Fruit fly (Drosophila melanogaster) whole organism, embryonic: ENCODE measurements around the gene CG8117.

Experiments
- Ada2b ChIP-seq: fragments of 200-800 bp; sonication (Bioruptor generic); IDR thresholded peaks from 2 replicates; pipeline ENCODE4 v1.3.6; 2022; ENCODE audit warnings: missing biosample characterization, missing genetic modification characterization
- Aef1 ChIP-seq: fragments of 200-800 bp; sonication (Bioruptor generic); IDR thresholded peaks from 3 replicates; pipeline ENCODE4 v1.3.6; 2022; ENCODE audit warnings: missing biosample characterization, missing genetic modification characterization
- Antp ChIP-seq: fragments of 200-800 bp; sonication (Bioruptor generic); optimal IDR thresholded peaks from 3 replicates; lab custom pipeline; 2016; ENCODE audit warnings: missing biosample characterization, missing genetic modification characterization
- CG10543 ChIP-seq: fragments of 200-800 bp; sonication (Bioruptor generic); optimal IDR thresholded peaks from 3 replicates; lab custom pipeline; 2017; ENCODE audit warnings: missing biosample characterization, mild to moderate bottlenecking, missing genetic modification characterization, moderate library complexity
- CG12942 ChIP-seq: fragments of 200-800 bp; sonication (Bioruptor generic); optimal IDR thresholded peaks from 3 replicates; lab custom pipeline; 2016; ENCODE audit warnings: missing biosample characterization, missing genetic modification characterization
- CG15269 ChIP-seq: fragments of 200-800 bp; sonication (Bioruptor generic); optimal IDR thresholded peaks from 2 replicates; lab custom pipeline; 2018; ENCODE audit warnings: missing biosample characterization, mild to moderate bottlenecking, missing genetic modification characterization, moderate library complexity
- CG1529 ChIP-seq: fragments of 200-800 bp; sonication (Bioruptor generic); optimal IDR thresholded peaks from 3 replicates; lab custom pipeline; 2018; ENCODE audit warnings: missing biosample characterization, missing genetic modification characterization
- CG15601 ChIP-seq: fragments of 200-800 bp; sonication (Bioruptor generic); optimal IDR thresholded peaks from 3 replicates; lab custom pipeline; 2019; ENCODE audit warnings: missing biosample characterization, mild to moderate bottlenecking, missing genetic modification characterization, moderate library complexity
- CG17328 ChIP-seq: fragments of 200-800 bp; sonication (Bioruptor generic); IDR thresholded peaks from 2 replicates; pipeline ENCODE4 v1.3.6; 2022; ENCODE audit warnings: missing biosample characterization, missing genetic modification characterization
- CG17829 ChIP-seq: fragments of 200-800 bp; optimal IDR thresholded peaks from 2 replicates; lab custom pipeline; 2019; ENCODE audit warnings: missing biosample characterization, mild to moderate bottlenecking, missing genetic modification characterization, moderate library complexity
- CG1832 ChIP-seq: fragments of 200-800 bp; sonication (Bioruptor generic); optimal IDR thresholded peaks from 2 replicates; lab custom pipeline; 2017; ENCODE audit warnings: missing biosample characterization, mild to moderate bottlenecking, missing genetic modification characterization, inconsistent platforms
- CG32767 ChIP-seq: fragments of 200-800 bp; sonication (Bioruptor generic); IDR thresholded peaks from 2 replicates; pipeline ENCODE4 v1.3.6; 2022; ENCODE audit warnings: missing biosample characterization, missing genetic modification characterization
- CG3407 ChIP-seq: fragments of 200-800 bp; sonication (Bioruptor generic); optimal IDR thresholded peaks from 2 replicates; lab custom pipeline; 2018; ENCODE audit warnings: missing biosample characterization, mild to moderate bottlenecking, missing genetic modification characterization
- CG42726 ChIP-seq: fragments of 200-800 bp; sonication (Bioruptor generic); IDR thresholded peaks from 2 replicates; pipeline ENCODE4 v1.3.6; 2022; ENCODE audit warnings: missing biosample characterization, missing genetic modification characterization; ENCODE audit not compliant: partially characterized antibody
- CG5245 ChIP-seq: fragments of 200-800 bp; sonication (Bioruptor generic); optimal IDR thresholded peaks from 3 replicates; lab custom pipeline; 2016; ENCODE audit warnings: missing biosample characterization, missing genetic modification characterization
- CG6791 ChIP-seq: fragments of 200-800 bp; sonication (Bioruptor generic); IDR thresholded peaks from 3 replicates; pipeline ENCODE4 v1.3.6; 2022; ENCODE audit warnings: missing biosample characterization, missing genetic modification characterization; ENCODE audit not compliant: partially characterized antibody
- CG7786 ChIP-seq: fragments of 200-800 bp; sonication (Bioruptor generic); optimal IDR thresholded peaks from 2 replicates; lab custom pipeline; 2016; ENCODE audit warnings: missing biosample characterization, missing genetic modification characterization
- Dfd ChIP-seq, 2 experiments: fragments of >200 bp; optimal IDR thresholded peaks; 2 replicates each; lab custom pipeline; 2017; ENCODE audit warnings: missing biosample characterization in 2 of 2, missing genetic modification characterization in 2 of 2
- Dref ChIP-seq: fragments of 200-800 bp; sonication (Bioruptor generic); IDR thresholded peaks from 2 replicates; pipeline ENCODE4 v1.3.6; 2022; ENCODE audit warnings: missing biosample characterization, missing genetic modification characterization
- Fer3 ChIP-seq: fragments of 200-800 bp; sonication (Bioruptor generic); optimal IDR thresholded peaks from 2 replicates; lab custom pipeline; 2018; ENCODE audit warnings: missing biosample characterization, mild to moderate bottlenecking, missing genetic modification characterization, moderate library complexity
- Gug ChIP-seq: fragments of 200-800 bp; sonication (Bioruptor generic); IDR thresholded peaks from 4 replicates; pipeline ENCODE4 v1.3.6; 2022; ENCODE audit warnings: missing biosample characterization, missing genetic modification characterization
- HLH54F ChIP-seq: fragments of 200-800 bp; sonication (Bioruptor generic); optimal IDR thresholded peaks from 3 replicates; lab custom pipeline; 2016; ENCODE audit warnings: missing biosample characterization, missing genetic modification characterization
- MESR4 ChIP-seq: fragments of 200-800 bp; sonication (Bioruptor generic); optimal IDR thresholded peaks from 2 replicates; lab custom pipeline; 2018; ENCODE audit warnings: missing biosample characterization, mild to moderate bottlenecking, missing genetic modification characterization, moderate library complexity
- Meics ChIP-seq: fragments of 200-800 bp; sonication (Bioruptor generic); optimal IDR thresholded peaks from 2 replicates; lab custom pipeline; 2017; ENCODE audit warnings: missing biosample characterization, mild to moderate bottlenecking, missing genetic modification characterization
- Nf-YA ChIP-seq: fragments of 200-800 bp; sonication (Bioruptor generic); IDR thresholded peaks from 2 replicates; pipeline ENCODE4 v1.3.6; 2022; ENCODE audit warnings: missing biosample characterization, missing genetic modification characterization
- Ravus ChIP-seq: fragments of 200-800 bp; sonication (Bioruptor generic); IDR thresholded peaks from 2 replicates; pipeline ENCODE4 v1.3.6; 2022; ENCODE audit warnings: missing biosample characterization, missing genetic modification characterization
- Sry-β ChIP-seq: fragments of 200-800 bp; sonication (Bioruptor generic); optimal IDR thresholded peaks from 2 replicates; lab custom pipeline; 2018; ENCODE audit warnings: missing biosample characterization, mild to moderate bottlenecking, missing genetic modification characterization, moderate library complexity
- Stat92E ChIP-seq, 3 experiments: fragments of >200 bp in 2 of 3; fragments of 200-800 bp in 1 of 3; sonication (Bioruptor generic) in 1 of 3; optimal IDR thresholded peaks; 2 replicates each; lab custom pipeline; 2017 to 2019; ENCODE audit warnings: missing biosample characterization in 3 of 3, missing genetic modification characterization in 3 of 3, mild to moderate bottlenecking in 1 of 3, moderate library complexity in 1 of 3
- ase ChIP-seq: fragments of 200-800 bp; sonication (Bioruptor generic); IDR thresholded peaks from 3 replicates; pipeline ENCODE4 v1.3.6; 2022; ENCODE audit warnings: missing biosample characterization, missing genetic modification characterization
- az2 ChIP-seq: fragments of 200-800 bp; sonication (Bioruptor generic); optimal IDR thresholded peaks from 3 replicates; lab custom pipeline; 2016; ENCODE audit warnings: missing biosample characterization, missing genetic modification characterization
- cwo ChIP-seq: fragments of 200-800 bp; sonication (Bioruptor generic); optimal IDR thresholded peaks from 3 replicates; lab custom pipeline; 2017; ENCODE audit warnings: missing biosample characterization, missing genetic modification characterization, mild to moderate bottlenecking, moderate library complexity, missing genetic modification reagents
- eyg ChIP-seq: fragments of 200-800 bp; sonication (Bioruptor generic); optimal IDR thresholded peaks from 3 replicates; lab custom pipeline; 2016; ENCODE audit warnings: missing biosample characterization, missing genetic modification characterization
- gcm ChIP-seq: fragments of 200-800 bp; sonication (Bioruptor generic); optimal IDR thresholded peaks from 2 replicates; lab custom pipeline; 2019; ENCODE audit warnings: missing biosample characterization, mild to moderate bottlenecking, missing genetic modification characterization, moderate library complexity
- gro ChIP-seq: fragments of 200-800 bp; sonication (Bioruptor generic); optimal IDR thresholded peaks from 2 replicates; lab custom pipeline; 2016; ENCODE audit warnings: missing biosample characterization, missing genetic modification characterization
- ken ChIP-seq: fragments of 200-800 bp; sonication (Bioruptor generic); IDR thresholded peaks from 3 replicates; pipeline ENCODE4 v1.3.6; 2022; ENCODE audit warnings: missing biosample characterization, missing genetic modification characterization
- mld ChIP-seq: fragments of 200-800 bp; sonication (Bioruptor generic); IDR thresholded peaks from 3 replicates; pipeline ENCODE4 v1.3.6; 2022; ENCODE audit warnings: missing biosample characterization, missing genetic modification characterization; ENCODE audit not compliant: partially characterized antibody
- onecut ChIP-seq: fragments of 200-800 bp; sonication (Bioruptor generic); IDR thresholded peaks from 2 replicates; pipeline ENCODE4 v1.3.6; 2022; ENCODE audit warnings: missing biosample characterization, missing genetic modification characterization
- pan ChIP-seq, 4 experiments: fragments of >200 bp in 3 of 4; fragments of 200-800 bp in 1 of 4; sonication (Bioruptor generic) in 1 of 4; optimal IDR thresholded peaks in 3 of 4; IDR thresholded peaks in 1 of 4; 2 replicates each; pipeline versions ENCODE4 v1.3.6 to Lab custom; 2017 to 2022; ENCODE audit warnings: missing biosample characterization in 2 of 4, missing genetic modification characterization in 2 of 4, mixed read lengths in 1 of 4
- pfk ChIP-seq: fragments of 200-800 bp; sonication (Bioruptor generic); optimal IDR thresholded peaks from 2 replicates; lab custom pipeline; 2018; ENCODE audit warnings: missing biosample characterization, mild to moderate bottlenecking, missing genetic modification characterization, moderate library complexity
- pita ChIP-seq: fragments of 200-800 bp; sonication (Bioruptor generic); optimal IDR thresholded peaks from 2 replicates; lab custom pipeline; 2017; ENCODE audit warnings: missing biosample characterization, mild to moderate bottlenecking, missing genetic modification characterization
- pum ChIP-seq: fragments of 200-800 bp; sonication (Bioruptor generic); optimal IDR thresholded peaks from 2 replicates; lab custom pipeline; 2016; ENCODE audit warnings: missing biosample characterization, missing genetic modification characterization
- run ChIP-seq: fragments of 200-800 bp; sonication (Bioruptor generic); optimal IDR thresholded peaks from 3 replicates; lab custom pipeline; 2018; ENCODE audit warnings: missing biosample characterization, mild to moderate bottlenecking, missing genetic modification characterization
- sc ChIP-seq, 3 experiments: fragments of >200 bp in 2 of 3; fragments of 200-800 bp in 1 of 3; sonication (Bioruptor generic) in 1 of 3; optimal IDR thresholded peaks; 2 replicates in 2 of 3; 3 replicates in 1 of 3; lab custom pipeline; 2017; ENCODE audit warnings: mild to moderate bottlenecking in 1 of 3, missing biosample characterization in 1 of 3, missing genetic modification characterization in 1 of 3, missing genetic modification reagents in 1 of 3
- schlank ChIP-seq: fragments of 200-800 bp; sonication (Bioruptor generic); optimal IDR thresholded peaks from 2 replicates; lab custom pipeline; 2018; ENCODE audit warnings: missing biosample characterization, mild to moderate bottlenecking, missing genetic modification characterization
- sima ChIP-seq: fragments of 200-800 bp; sonication (Bioruptor generic); optimal IDR thresholded peaks from 2 replicates; lab custom pipeline; 2016; ENCODE audit warnings: missing biosample characterization, missing genetic modification characterization
- sisA ChIP-seq: fragments of 200-800 bp; sonication (Bioruptor generic); IDR thresholded peaks from 2 replicates; pipeline ENCODE4 v1.3.6; 2022; ENCODE audit warnings: missing biosample characterization, missing genetic modification characterization
- slp2 ChIP-seq: fragments of 200-800 bp; sonication (Bioruptor generic); optimal IDR thresholded peaks from 2 replicates; lab custom pipeline; 2016; ENCODE audit warnings: missing biosample characterization, missing genetic modification characterization
- tio ChIP-seq: fragments of 200-800 bp; sonication (Bioruptor generic); optimal IDR thresholded peaks from 2 replicates; lab custom pipeline; 2017; ENCODE audit warnings: missing biosample characterization, missing genetic modification characterization, inconsistent platforms
- tx ChIP-seq: fragments of 200-800 bp; sonication (Bioruptor generic); optimal IDR thresholded peaks from 2 replicates; lab custom pipeline; 2016; ENCODE audit warnings: missing biosample characterization, missing genetic modification characterization
- yki ChIP-seq: fragments of >200 bp; optimal IDR thresholded peaks from 3 replicates; lab custom pipeline; 2018

CG8117 gene

DNA sequence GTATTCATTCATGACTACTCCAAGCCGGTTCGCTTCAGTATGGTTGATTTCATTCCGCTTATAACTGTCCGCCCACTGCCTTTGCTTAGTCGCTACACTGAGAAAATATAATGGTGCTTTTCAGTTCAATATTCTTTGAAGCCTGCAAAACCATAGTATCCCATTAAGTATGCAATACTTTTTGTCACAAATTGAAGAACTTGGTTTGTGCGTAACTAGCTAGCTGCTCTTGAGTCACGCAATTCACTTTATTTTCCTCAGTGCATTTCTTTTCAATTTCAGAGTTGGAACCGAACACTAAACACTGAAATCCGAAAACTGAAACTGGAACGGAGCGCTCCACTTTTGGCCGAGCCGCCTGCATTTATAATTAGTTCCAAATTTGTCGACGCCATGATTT lies 44.3 kb upstream of the CG8117 start (continued):
- TF ChIP-seq HLH54F (GFP tag; lab: Kevin White, UChicago) = peak; percentile 31
- peak; percentile 50; the same call in 2 of the 3 replicates for TF ChIP-seq ken (GFP tag; lab: Robert Waterston, UW)
- no peak for TF ChIP-seq MESR4 (GFP tag; lab: Kevin White, UChicago)
- TF ChIP-seq Stat92E (GFP tag; optimal IDR thresholded peaks at IDR 0.05; lab: Kevin White, UChicago) = no peak
- TF ChIP-seq Dfd (GFP tag; optimal IDR thresholded peaks at IDR 0.05; lab: Kevin White, UChicago) = no peak
- TF ChIP-seq CG12942 (GFP tag; lab: Kevin White, UChicago) = peak; percentile 42
- TF ChIP-seq mld (GFP tag; lab: Robert Waterston, UW) = no peak
- peak; percentile 22 for TF ChIP-seq CG5245
- TF ChIP-seq CG7786 (GFP tag; lab: Kevin White, UChicago) = peak; percentile 49
- TF ChIP-seq Fer3 (tag; lab: Kevin White, UChicago) = peak; percentile 45
- TF ChIP-seq gcm = peak; percentile 33
- TF ChIP-seq run (tag; lab: Kevin White, UChicago) = no peak
- peak; percentile 54 for TF ChIP-seq pum (GFP tag; lab: Kevin White, UChicago)
- peak; percentile 74 for TF ChIP-seq CG15269 (tag; lab: Kevin White, UChicago)
- TF ChIP-seq az2 (GFP tag; lab: Kevin White, UChicago) = peak; percentile 54
- TF ChIP-seq CG1832 (GFP tag; lab: Kevin White, UChicago) = no peak
- TF ChIP-seq ase (GFP tag; lab: Robert Waterston, UW) = 0 out of 3 replicates have a peak, but pooled peaks have one; percentile 56
- peak; percentile 74 for TF ChIP-seq CG17328 (GFP tag; lab: Robert Waterston, UW)
- TF ChIP-seq Nf-YA = no peak
- TF ChIP-seq pan (optimal IDR thresholded peaks at IDR 0.05; lab: Kevin White, UChicago) = no peak
- peak in 1 of 2 experiments; percentile 82 for TF ChIP-seq pan (GFP tag; optimal IDR thresholded peaks at IDR 0.05 in 1 of 2, IDR thresholded peaks at IDR 0.05 in 1 of 2)
- TF ChIP-seq eyg (GFP tag; lab: Kevin White, UChicago) = no peak
- TF ChIP-seq gro (GFP tag; lab: Kevin White, UChicago) = peak; percentile 44
- no peak for TF ChIP-seq yki (lab: Kevin White, UChicago)
- TF ChIP-seq tx (GFP tag; lab: Kevin White, UChicago) = peak; percentile 19
- TF ChIP-seq CG42726 = no peak
- TF ChIP-seq CG1529 (GFP tag; lab: Kevin White, UChicago) = peak; percentile 23
- peak; percentile 55 for TF ChIP-seq Meics (GFP tag; lab: Kevin White, UChicago)
- TF ChIP-seq cwo (GFP tag; lab: Kevin White, UChicago) = peak; percentile 22
- no peak for TF ChIP-seq pita (GFP tag; lab: Kevin White, UChicago)
- no peak for TF ChIP-seq pfk
- peak; percentile 52; the same call in 1 of the 2 replicates for TF ChIP-seq Ada2b
- peak; percentile 30 for TF ChIP-seq schlank (tag; lab: Kevin White, UChicago)
- no peak for TF ChIP-seq CG6791 (GFP tag; lab: Robert Waterston, UW)
- no peak for TF ChIP-seq CG10543
- no peak for TF ChIP-seq Ravus (GFP tag; lab: Robert Waterston, UW)
- TF ChIP-seq CG17829 (tag; lab: Kevin White, UChicago) = peak; percentile 48
- TF ChIP-seq Aef1 (GFP tag; lab: Robert Waterston, UW) = peak; percentile 59
- TF ChIP-seq Sry-β (GFP tag; lab: Kevin White, UChicago) = no peak
- peak; percentile 56; the same call in 3 of the 4 replicates for TF ChIP-seq Gug (GFP tag; lab: Robert Waterston, UW)
- TF ChIP-seq Dref (GFP tag; lab: Robert Waterston, UW) = no peak
- peak; percentile 54 for TF ChIP-seq onecut
- peak; percentile 23 for TF ChIP-seq CG15601 (tag; lab: Kevin White, UChicago)
- peak; percentile 54 for TF ChIP-seq Antp (GFP tag; lab: Kevin White, UChicago)
- TF ChIP-seq tio = peak; percentile 2
- peak; percentile 49 for TF ChIP-seq slp2 (GFP tag; lab: Kevin White, UChicago)
- TF ChIP-seq CG3407 (GFP tag; lab: Kevin White, UChicago) = no peak
- TF ChIP-seq CG32767 (GFP tag; lab: Robert Waterston, UW) = peak; percentile 43
- TF ChIP-seq sima (GFP tag; lab: Kevin White, UChicago) = no peak
- TF ChIP-seq sc (optimal IDR thresholded peaks at IDR 0.05; lab: Kevin White, UChicago) = no peak
- no peak for TF ChIP-seq sc (GFP tag; optimal IDR thresholded peaks at IDR 0.05; lab: Kevin White, UChicago)
- TF ChIP-seq sisA = peak; percentile 61
